Worm (Caenorhabditis elegans): ENCODE data around the gene gmeb-3.

- TF ChIP-seq nhr-25 (tag; optimal IDR thresholded peaks at IDR 0.05): no peak
- TF ChIP-seq zag-1 (tag; optimal IDR thresholded peaks at IDR 0.05): no peak
- no peak for TF ChIP-seq egl-5 (tag; optimal IDR thresholded peaks at IDR 0.05)
- TF ChIP-seq lin-15B (tag; optimal IDR thresholded peaks at IDR 0.05): no peak
- TF ChIP-seq ceh-28 (tag; optimal IDR thresholded peaks at IDR 0.05): no peak
- TF ChIP-seq ZK546.5 (tag; optimal IDR thresholded peaks at IDR 0.05): no peak
- TF ChIP-seq ama-1 (optimal IDR thresholded peaks at IDR 0.05): no peak
- TF ChIP-seq nhr-12 (tag; optimal IDR thresholded peaks at IDR 0.05): no peak
- TF ChIP-seq nhr-76 (tag; optimal IDR thresholded peaks at IDR 0.05): no peak
- TF ChIP-seq lin-39 (tag; optimal IDR thresholded peaks at IDR 0.05): no peak
- no peak for TF ChIP-seq nhr-11 (tag; optimal IDR thresholded peaks at IDR 0.05)
- TF ChIP-seq aly-2 (tag; optimal IDR thresholded peaks at IDR 0.05): no peak
- no peak for TF ChIP-seq nhr-23 (tag; optimal IDR thresholded peaks at IDR 0.05)
- no peak for TF ChIP-seq fkh-10 (GFP tag; optimal IDR thresholded peaks at IDR 0.05)
These were observed 38.6 kb downstream of the gmeb-3 start for ce11 chrIII:3806883-3807282.

All from whole organism, L3 larva.